Fruit fly (Drosophila melanogaster): ENCODE data around the gene CG1138.

DNA sequence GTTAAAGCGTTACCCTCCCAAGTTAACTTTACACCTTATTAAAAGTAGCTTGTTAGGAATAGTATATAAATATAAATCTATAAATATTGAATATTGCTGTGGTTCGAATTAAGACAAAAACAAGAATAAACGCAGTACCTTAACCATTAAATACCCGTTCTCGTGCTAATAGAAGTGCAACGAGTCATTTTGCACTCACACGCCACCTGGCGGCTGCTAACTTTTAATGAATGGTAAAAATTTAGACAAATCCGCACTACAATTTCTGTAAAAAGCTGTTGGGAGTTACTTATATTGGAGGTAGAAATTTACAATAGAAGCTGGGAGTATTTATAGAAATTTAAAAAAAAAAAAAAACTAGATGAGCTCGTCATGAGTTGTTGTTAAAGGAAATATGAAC lies 7.3 kb upstream of the CG1138 start:
- peak; percentile 21 to 73 for TF ChIP-seq CTCF (optimal IDR thresholded peaks at IDR 0.05)
- no peak for TF ChIP-seq CG8478 (optimal IDR thresholded peaks at IDR 0.05)
